Worm (Caenorhabditis elegans): ENCODE data around the gene nhr-163.

nhr-163 gene

ce11 chrV:6976047-6976446 lies 9.8 kb downstream of the nhr-163 start, which contains the start of gene srx-16:
Gene srx-16, plus strand, starts transcription at chrV:6976347.
- TF ChIP-seq ama-1 (optimal IDR thresholded peaks at IDR 0.05) (no peak), unc-62 (GFP tag; optimal IDR thresholded peaks at IDR 0.05 in 1 of 2) (peak in 1 of 2 experiments; percentile 32), unc-62 (tag; optimal IDR thresholded peaks at IDR 0.05) (no peak)

ce11 chrV:6971567-6971966 lies 14.3 kb downstream of the nhr-163 start, which contains the start of gene srx-59:
Gene srx-59, plus strand, starts transcription at chrV:6971867.
- TF ChIP-seq unc-62 (GFP tag; optimal IDR thresholded peaks at IDR 0.05 in 1 of 2), result peak in 1 of 2 experiments; percentile 19
- no peak for TF ChIP-seq unc-62 (tag; optimal IDR thresholded peaks at IDR 0.05)
- no peak for TF ChIP-seq jun-1 (tag; optimal IDR thresholded peaks at IDR 0.05)

ce11 chrV:6969950-6970532 lies 15.8 kb downstream of the nhr-163 start, which contains the start of gene ptr-15:
Gene ptr-15, minus strand, starts transcription at chrV:6970000.
- TF ChIP-seq mdl-1 (tag; optimal IDR thresholded peaks at IDR 0.05) (peak in 1 of 2 experiments; percentile 35), dpl-1 (GFP tag; optimal IDR thresholded peaks at IDR 0.05) (no peak), mxl-3 (GFP tag; optimal IDR thresholded peaks at IDR 0.05) (peak; percentile 70), nhr-28 (tag; optimal IDR thresholded peaks at IDR 0.05) (peak; percentile 32), unc-62 (GFP tag; optimal IDR thresholded peaks at IDR 0.05 in 1 of 2) (peak in 1 of 2 experiments; percentile 10), unc-62 (tag; optimal IDR thresholded peaks at IDR 0.05) (no peak), F49E8.2 (tag; optimal IDR thresholded peaks at IDR 0.05; ENCODE audit: borderline replicate concordance) (no peak), nhr-48 (tag; optimal IDR thresholded peaks at IDR 0.05) (peak; percentile 21)

- TF ChIP-seq aha-1 (tag) (peak; percentile 58), lin-15B (tag; optimal IDR thresholded peaks at IDR 0.05) (no peak)
Observed at ce11 chrV:6956237-6956636, 29.6 kb downstream of the nhr-163 start, which contains the start of gene mec-1. Gene mec-1, plus strand, starts transcription at chrV:6956537.

- TF ChIP-seq ctbp-1 (GFP tag; IDR thresholded peaks at IDR 0.05) (no peak), unc-62 (GFP tag; optimal IDR thresholded peaks at IDR 0.05 in 1 of 2) (peak in 1 of 2 experiments; percentile 51), unc-62 (tag; optimal IDR thresholded peaks at IDR 0.05) (no peak)
Observed at ce11 chrV:6953797-6954196, 32.0 kb downstream of the nhr-163 start, which contains the start of gene srg-31. Gene srg-31, minus strand, starts transcription at chrV:6953897.

ce11 chrV:6951306-6951705 lies 34.5 kb downstream of the nhr-163 start, which contains the start of gene T07H8.11:
Gene T07H8.11, minus strand, starts transcription at chrV:6951406.
- TF ChIP-seq snpc-1.2 (GFP tag; IDR thresholded peaks at IDR 0.05) (no peak), spr-3 (GFP tag; optimal IDR thresholded peaks at IDR 0.05) (no peak), lin-39 (tag; optimal IDR thresholded peaks at IDR 0.05) (no peak), hif-1 (tag; optimal IDR thresholded peaks at IDR 0.05) (no peak), aly-2 (tag; optimal IDR thresholded peaks at IDR 0.05) (no peak), daf-12 (tag; optimal IDR thresholded peaks at IDR 0.05) (no peak), ceh-82 (tag; optimal IDR thresholded peaks at IDR 0.05) (no peak), zip-11 (GFP tag; IDR thresholded peaks at IDR 0.05) (no peak)

- TF ChIP-seq Y75B8A.6 (GFP tag; IDR thresholded peaks at IDR 0.05) (no peak), ceh-32 (tag; optimal IDR thresholded peaks at IDR 0.05; ENCODE audit: poor library complexity) (no peak), lin-13 (GFP tag; optimal IDR thresholded peaks at IDR 0.05) (no peak), lir-3 (tag; optimal IDR thresholded peaks at IDR 0.05) (no peak), nhr-41 (GFP tag; IDR thresholded peaks at IDR 0.05) (no peak), madf-5 (GFP tag; IDR thresholded peaks at IDR 0.05) (no peak), nhr-10 (tag; optimal IDR thresholded peaks at IDR 0.05) (no peak), spr-1 (tag; optimal IDR thresholded peaks at IDR 0.05) (no peak), ceh-44 (GFP tag; IDR thresholded peaks at IDR 0.05) (no peak), snpc-4 (tag; optimal IDR thresholded peaks at IDR 0.05) (no peak), daf-16 (GFP tag; optimal IDR thresholded peaks at IDR 0.05) (no peak), daf-16 (tag; optimal IDR thresholded peaks at IDR 0.05) (no peak), unc-130 (GFP tag; optimal IDR thresholded peaks at IDR 0.05) (no peak), jun-1 (tag; optimal IDR thresholded peaks at IDR 0.05) (no peak), lin-1 (GFP tag; IDR thresholded peaks at IDR 0.05) (no peak), mxl-3 (GFP tag; optimal IDR thresholded peaks at IDR 0.05) (no peak), fos-1 (tag; optimal IDR thresholded peaks at IDR 0.05) (no peak)
Observed at ce11 chrV:6949770-6950169, 36.1 kb downstream of the nhr-163 start, which contains the start of gene Y57E12B.11. Gene Y57E12B.11, minus strand, starts transcription at chrV:6949870.
